Worm (Caenorhabditis elegans) whole organism, late embryonic: ENCODE data around the gene R13H4.7.

Experiments used
- C08G9.2 ChIP-seq: sonication (generic microtip); optimal IDR thresholded peaks from 2 replicates; lab custom pipeline; 2016; ENCODE audit warnings: mild to moderate bottlenecking, missing genetic modification characterization, moderate library complexity, missing compliant biosample characterization
- F13H6.1 ChIP-seq: sonication (generic microtip); optimal IDR thresholded peaks from 2 replicates; lab custom pipeline; 2016; ENCODE audit warnings: missing genetic modification characterization, missing compliant biosample characterization
- K02D7.2 ChIP-seq: sonication (generic microtip); optimal IDR thresholded peaks from 2 replicates; lab custom pipeline; 2017; ENCODE audit warnings: mild to moderate bottlenecking, missing genetic modification characterization, missing compliant biosample characterization
- K09A11.1 ChIP-seq: sonication (generic microtip); optimal IDR thresholded peaks from 2 replicates; lab custom pipeline; 2017; ENCODE audit warnings: antibody characterized with exemption, mild to moderate bottlenecking, missing genetic modification characterization, missing compliant biosample characterization; ENCODE audit not compliant: insufficient read depth
- Y22D7AL.16 ChIP-seq: sonication (generic microtip); optimal IDR thresholded peaks from 2 replicates; lab custom pipeline; 2016; ENCODE audit warnings: missing genetic modification characterization, missing compliant biosample characterization
- ceh-18 ChIP-seq: sonication (generic microtip); optimal IDR thresholded peaks from 2 replicates; lab custom pipeline; 2016; ENCODE audit warnings: missing genetic modification characterization, missing compliant biosample characterization
- ceh-34 ChIP-seq: sonication (generic microtip); optimal IDR thresholded peaks from 2 replicates; lab custom pipeline; 2016; ENCODE audit warnings: mild to moderate bottlenecking, missing genetic modification characterization, missing compliant biosample characterization
- ceh-45 ChIP-seq: fragments of 200-800 bp; sonication (Bioruptor generic); IDR thresholded peaks from 2 replicates; pipeline ENCODE4 v1.3.6; 2022; ENCODE audit warnings: missing genetic modification reagents, missing genetic modification characterization, missing compliant biosample characterization
- ceh-48 ChIP-seq: sonication (generic microtip); optimal IDR thresholded peaks from 2 replicates; lab custom pipeline; 2016; ENCODE audit warnings: missing genetic modification characterization, inconsistent platforms, missing compliant biosample characterization
- che-1 ChIP-seq: sonication (generic microtip); optimal IDR thresholded peaks from 2 replicates; lab custom pipeline; 2016; ENCODE audit warnings: mild to moderate bottlenecking, missing genetic modification characterization, missing compliant biosample characterization
- dve-1 ChIP-seq: sonication (generic microtip); optimal IDR thresholded peaks from 2 replicates; lab custom pipeline; 2017; ENCODE audit warnings: antibody characterized with exemption, mild to moderate bottlenecking, missing genetic modification characterization, missing compliant biosample characterization
- elt-2 ChIP-seq: sonication (generic microtip); optimal IDR thresholded peaks from 2 replicates; lab custom pipeline; 2016; ENCODE audit warnings: missing genetic modification reagents, missing genetic modification characterization, missing compliant biosample characterization
- fax-1 ChIP-seq: sonication (generic microtip); optimal IDR thresholded peaks from 2 replicates; lab custom pipeline; 2016; ENCODE audit warnings: missing genotype, missing genetic modification characterization, missing compliant biosample characterization
- fkh-6 ChIP-seq: sonication (generic microtip); optimal IDR thresholded peaks from 2 replicates; lab custom pipeline; 2016; ENCODE audit warnings: missing genetic modification characterization, missing compliant biosample characterization
- hlh-15 ChIP-seq: sonication (generic microtip); optimal IDR thresholded peaks from 2 replicates; lab custom pipeline; 2016; ENCODE audit warnings: missing genetic modification characterization, missing compliant biosample characterization
- hlh-30 ChIP-seq: sonication (generic microtip); optimal IDR thresholded peaks from 2 replicates; lab custom pipeline; 2017; ENCODE audit warnings: antibody characterized with exemption, missing genetic modification characterization, missing compliant biosample characterization; ENCODE audit not compliant: insufficient read depth
- lim-6 ChIP-seq: sonication (generic microtip); optimal IDR thresholded peaks from 2 replicates; lab custom pipeline; 2016; ENCODE audit warnings: missing genetic modification characterization, missing compliant biosample characterization
- madf-2 ChIP-seq: sonication (generic microtip); optimal IDR thresholded peaks from 2 replicates; lab custom pipeline; 2017; ENCODE audit warnings: missing genetic modification characterization, missing compliant biosample characterization
- mec-3 ChIP-seq: sonication (generic microtip); optimal IDR thresholded peaks from 2 replicates; lab custom pipeline; 2016; ENCODE audit warnings: borderline replicate concordance, missing genetic modification characterization, missing compliant biosample characterization
- nfya-1 ChIP-seq: sonication (generic microtip); optimal IDR thresholded peaks from 2 replicates; lab custom pipeline; 2017; ENCODE audit warnings: missing genetic modification characterization, mild to moderate bottlenecking, missing compliant biosample characterization, antibody characterized with exemption, moderate library complexity
- nhr-11 ChIP-seq: fragments of 150-350 bp; optimal IDR thresholded peaks from 2 replicates; lab custom pipeline; 2014; ENCODE audit warnings: missing biosample characterization, missing genetic modification characterization
- nhr-232 ChIP-seq: sonication (generic microtip); optimal IDR thresholded peaks from 2 replicates; lab custom pipeline; 2016; ENCODE audit warnings: missing genetic modification characterization, missing compliant biosample characterization
- odd-2 ChIP-seq: sonication (generic microtip); optimal IDR thresholded peaks from 2 replicates; lab custom pipeline; 2017; ENCODE audit warnings: antibody characterized with exemption, mild to moderate bottlenecking, missing genetic modification characterization, missing compliant biosample characterization
- pat-9 ChIP-seq: fragments of 200-800 bp; sonication (Bioruptor generic); optimal IDR thresholded peaks from 2 replicates; lab custom pipeline; 2018; ENCODE audit warnings: mild to moderate bottlenecking, missing genetic modification characterization, moderate library complexity, missing compliant biosample characterization
- pha-2 ChIP-seq: sonication (generic microtip); optimal IDR thresholded peaks from 2 replicates; lab custom pipeline; 2017; ENCODE audit warnings: mild to moderate bottlenecking, missing genetic modification characterization, missing compliant biosample characterization
- pqm-1 ChIP-seq: sonication (generic microtip); optimal IDR thresholded peaks from 2 replicates; lab custom pipeline; 2016; ENCODE audit warnings: missing genetic modification characterization, missing compliant biosample characterization
- ref-2 ChIP-seq: sonication (generic microtip); optimal IDR thresholded peaks from 2 replicates; lab custom pipeline; 2016; ENCODE audit warnings: missing genetic modification characterization, missing compliant biosample characterization
- sdc-2 ChIP-seq: sonication (generic microtip); optimal IDR thresholded peaks from 2 replicates; lab custom pipeline; 2016; ENCODE audit warnings: missing genotype, missing genetic modification characterization, missing compliant biosample characterization
- sox-4 ChIP-seq: sonication (generic microtip); optimal IDR thresholded peaks from 2 replicates; lab custom pipeline; 2017; ENCODE audit warnings: mild to moderate bottlenecking, missing genetic modification characterization, inconsistent platforms, missing compliant biosample characterization
- tbx-2 ChIP-seq: sonication (generic microtip); optimal IDR thresholded peaks from 2 replicates; lab custom pipeline; 2016; ENCODE audit warnings: missing genetic modification characterization, missing compliant biosample characterization
- tbx-7 ChIP-seq: sonication (generic microtip); optimal IDR thresholded peaks from 2 replicates; lab custom pipeline; 2016; ENCODE audit warnings: missing genotype, missing genetic modification characterization, missing compliant biosample characterization
- unc-3 ChIP-seq, 2 experiments: fragments of 200-800 bp in 1 of 2; sonication (Bioruptor generic) in 1 of 2; sonication (generic microtip) in 1 of 2; conservative IDR thresholded peaks in 1 of 2; optimal IDR thresholded peaks in 1 of 2; 2 replicates each; pipeline versions ENCODE4 v1.3.6 to Lab custom; 2016 to 2022; ENCODE audit warnings: missing compliant biosample characterization in 2 of 2, missing genetic modification characterization in 2 of 2, missing genetic modification reagents in 1 of 2
- unc-42 ChIP-seq: sonication (generic microtip); optimal IDR thresholded peaks from 2 replicates; lab custom pipeline; 2016; ENCODE audit warnings: missing genotype, missing genetic modification characterization, missing compliant biosample characterization
- unc-55 ChIP-seq: sonication (generic microtip); optimal IDR thresholded peaks from 2 replicates; lab custom pipeline; 2017; ENCODE audit warnings: missing biosample characterization, missing genetic modification reagents, missing genetic modification characterization
- unc-86 ChIP-seq: sonication (generic microtip); optimal IDR thresholded peaks from 2 replicates; lab custom pipeline; 2016; ENCODE audit warnings: missing genetic modification characterization, missing compliant biosample characterization
- ztf-16 ChIP-seq: sonication (generic microtip); optimal IDR thresholded peaks from 2 replicates; lab custom pipeline; 2017; ENCODE audit warnings: missing genetic modification characterization, missing compliant biosample characterization

The R13H4.7 gene

DNA sequence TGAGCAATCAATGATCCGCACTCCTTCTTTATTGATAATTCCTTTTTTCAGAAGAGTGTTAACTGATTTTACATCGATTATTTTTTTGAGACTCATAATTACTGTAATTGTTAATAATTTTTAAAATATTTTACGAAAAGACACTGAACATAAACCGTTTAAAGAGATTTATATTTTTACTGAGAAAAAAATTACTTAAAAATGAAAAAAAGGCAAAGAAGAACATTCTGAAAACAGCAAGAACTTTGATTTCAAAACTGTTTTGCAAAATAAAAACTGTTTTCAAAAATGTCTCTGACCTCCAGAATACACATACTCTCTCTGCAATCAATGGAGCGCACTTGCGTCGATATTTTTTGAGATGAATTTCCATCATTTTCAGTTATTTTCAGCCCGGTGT, 41.1 kb downstream of the R13H4.7 start, which contains the start of the genes mpst-1 and D2023.6:
Gene mpst-1, minus strand, starts transcription at position 101 of the 400 bp plus-strand sequence.
Gene D2023.6, plus strand, starts transcription at position 388 of the 400 bp plus-strand sequence.
- TF ChIP-seq tbx-7 (tag; lab: Kevin White, UChicago) (no peak), tbx-2 (tag; lab: Kevin White, UChicago) (no peak), nhr-232 (tag; lab: Kevin White, UChicago) (no peak), dve-1 (tag; lab: Kevin White, UChicago) (no peak), unc-3 (GFP tag; conservative IDR thresholded peaks at IDR 0.05; lab: Robert Waterston, UW) (no peak), unc-3 (tag; optimal IDR thresholded peaks at IDR 0.05; lab: Kevin White, UChicago) (no peak), pha-2 (tag; lab: Kevin White, UChicago) (no peak), C08G9.2 (tag; lab: Kevin White, UChicago) (no peak), nhr-11 (tag; lab: Kevin White, UChicago) (no peak), fax-1 (tag; lab: Kevin White, UChicago) (no peak), ref-2 (tag; lab: Kevin White, UChicago) (no peak)

DNA sequence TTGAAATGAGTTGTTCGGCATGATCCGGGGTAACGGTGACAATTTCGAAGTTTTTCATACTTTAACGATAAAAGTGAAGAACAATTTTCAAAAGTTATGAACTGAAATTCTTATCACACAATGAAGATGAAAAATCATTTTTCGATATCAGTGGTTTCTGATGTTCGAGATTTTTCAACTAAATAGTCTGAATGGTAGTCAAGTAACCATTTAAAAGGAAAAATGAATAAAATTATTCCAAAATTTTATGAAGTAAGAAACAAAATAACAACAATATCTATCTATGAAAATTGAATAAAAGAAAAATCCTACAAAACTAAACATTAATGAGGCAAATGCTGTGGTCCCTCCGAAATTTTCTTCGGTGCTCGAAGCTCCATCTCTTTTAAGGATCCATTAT, 42.4 kb downstream of the R13H4.7 start, which contains the start of gene D2023.4:
Gene D2023.4, minus strand, starts transcription at position 101 of the 400 bp plus-strand sequence.
- TF ChIP-seq odd-2 (tag; lab: Kevin White, UChicago) (no peak), madf-2 (no peak), lim-6 (no peak), fkh-6 (no peak), hlh-15 (tag; lab: Kevin White, UChicago) (no peak), sox-4 (tag; lab: Kevin White, UChicago) (no peak), unc-42 (tag; lab: Kevin White, UChicago) (no peak), mec-3 (no peak), hlh-30 (no peak), K02D7.2 (tag; lab: Kevin White, UChicago) (no peak), unc-3 (GFP tag; conservative IDR thresholded peaks at IDR 0.05; lab: Robert Waterston, UW) (no peak), unc-3 (tag; optimal IDR thresholded peaks at IDR 0.05; lab: Kevin White, UChicago) (no peak), pat-9 (tag; lab: Kevin White, UChicago) (no peak), C08G9.2 (tag; lab: Kevin White, UChicago) (no peak), Y22D7AL.16 (tag; lab: Kevin White, UChicago) (no peak)

DNA sequence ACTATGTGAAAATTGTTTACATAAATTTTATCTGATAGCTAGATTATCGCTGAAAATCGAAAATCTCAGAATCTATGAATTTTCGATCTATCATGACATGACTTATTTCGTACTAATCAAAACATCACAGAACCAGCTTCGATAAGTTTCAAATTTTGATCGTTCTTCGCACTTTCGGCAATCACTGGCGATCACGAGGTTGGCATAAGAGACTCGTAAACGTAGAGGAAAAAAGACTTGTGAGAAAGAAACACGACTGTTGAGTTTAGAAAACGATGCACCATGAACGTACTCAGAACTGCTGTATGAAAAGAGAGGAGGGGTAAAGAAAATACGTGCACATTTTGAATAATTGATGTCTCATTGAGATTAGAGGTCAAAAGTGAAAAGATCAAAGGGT, 44.1 kb downstream of the R13H4.7 start:
- TF ChIP-seq unc-55 (GFP tag; lab: Kevin White, UChicago): peak; percentile 33
- TF ChIP-seq hlh-30: peak; percentile 11
- TF ChIP-seq ceh-18: peak; percentile 54
- TF ChIP-seq ceh-45 (GFP tag; lab: Robert Waterston, UW): no peak
- no peak for TF ChIP-seq F13H6.1
- TF ChIP-seq K09A11.1 (tag; lab: Kevin White, UChicago): no peak

DNA sequence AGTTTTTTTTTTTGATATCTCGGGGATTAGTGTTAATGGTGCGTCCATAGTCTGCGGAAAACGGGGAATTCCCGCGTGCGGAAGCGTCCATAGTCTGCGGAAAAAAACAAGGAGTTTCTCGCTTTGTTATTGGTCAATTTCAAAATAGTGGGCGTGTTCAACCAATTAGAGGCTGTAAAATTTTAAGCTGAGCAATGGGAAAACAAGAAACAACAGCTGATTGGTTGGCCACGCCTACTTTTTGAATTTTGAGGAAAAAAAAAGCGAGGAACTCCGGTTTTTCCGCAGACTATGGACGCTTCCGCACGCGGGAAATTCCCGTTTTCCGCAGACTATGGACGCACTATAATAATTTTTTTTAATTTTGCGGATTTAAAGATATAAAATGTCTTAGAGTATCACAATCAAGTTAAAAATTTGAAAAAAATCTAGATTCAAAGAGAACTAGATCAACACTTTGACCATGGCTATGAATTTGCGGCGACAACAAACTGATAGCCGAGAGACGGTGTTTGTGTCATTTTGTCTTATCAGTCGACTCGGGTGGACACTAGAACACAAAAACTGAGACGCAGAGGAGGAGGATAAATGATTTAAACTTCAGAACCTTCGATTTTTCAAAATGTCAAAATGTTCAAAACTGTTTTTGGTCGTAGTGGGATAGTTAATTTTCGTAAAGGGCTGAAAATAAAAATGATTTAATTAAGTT, 44.8 kb downstream of the R13H4.7 start:
- TF ChIP-seq nfya-1: peak; percentile 36
- TF ChIP-seq elt-2 (tag; lab: Kevin White, UChicago): peak; percentile 39

DNA sequence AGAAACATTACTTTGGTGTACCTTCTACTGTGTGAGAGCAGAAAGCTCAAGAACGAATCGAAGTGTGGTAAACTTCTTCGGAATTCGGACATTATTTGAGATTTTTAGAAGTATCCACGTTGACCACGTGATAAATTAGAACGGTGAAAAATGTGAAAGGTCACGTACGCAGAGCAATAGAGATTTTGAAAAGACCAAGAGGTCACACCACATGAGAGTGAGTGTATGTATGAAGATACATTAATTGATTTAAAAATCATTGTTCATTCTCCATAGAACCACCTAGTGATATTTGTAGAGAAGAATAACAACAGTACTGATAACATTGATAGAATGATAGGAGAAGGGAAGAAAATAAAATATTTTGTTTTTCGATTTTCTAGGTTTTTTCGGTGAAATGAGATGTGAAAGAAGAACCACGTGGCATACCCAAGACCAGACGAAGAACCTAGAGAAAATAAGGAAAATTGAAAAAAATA, 45.5 kb downstream of the R13H4.7 start, which contains the start of gene pyc-1:
Gene pyc-1, minus strand, starts transcription at position 69 of the 479 bp plus-strand sequence.
- TF ChIP-seq ceh-34 (tag; lab: Kevin White, UChicago) (no peak), ceh-48 (tag; lab: Kevin White, UChicago) (no peak), F13H6.1 (no peak), lim-6 (no peak), nhr-11 (tag; lab: Kevin White, UChicago) (no peak), sox-4 (tag; lab: Kevin White, UChicago) (no peak), unc-86 (no peak), pqm-1 (tag; lab: Kevin White, UChicago) (no peak), ref-2 (tag; lab: Kevin White, UChicago) (no peak), ztf-16 (tag; lab: Kevin White, UChicago) (no peak), C08G9.2 (tag; lab: Kevin White, UChicago) (no peak), che-1 (tag; lab: Kevin White, UChicago) (no peak), nhr-232 (tag; lab: Kevin White, UChicago) (no peak), ceh-45 (GFP tag; lab: Robert Waterston, UW) (no peak), sdc-2 (tag; lab: Kevin White, UChicago) (no peak), K02D7.2 (tag; lab: Kevin White, UChicago) (no peak)
